Worm (Caenorhabditis elegans) whole organism, L1 larva: Measurements from ENCODE around the gene pqn-27.
A peak's percentile ranks its signal among the peaks of the same experiment; 100 is the strongest.

Experiments
- aly-2 ChIP-seq: fragments of 150-350 bp; optimal IDR thresholded peaks from 2 replicates; lab custom pipeline; 2014; ENCODE audit warnings: missing biosample characterization, missing genetic modification characterization
- ama-1 ChIP-seq: fragments of 150-350 bp; optimal IDR thresholded peaks from 2 replicates; lab custom pipeline; 2014
- ceh-88 ChIP-seq: fragments of 200-800 bp; sonication (Bioruptor generic); IDR thresholded peaks from 2 replicates; pipeline ENCODE4 v1.3.6; 2022; ENCODE audit warnings: missing genetic modification characterization, missing compliant biosample characterization
- ceh-90 ChIP-seq: sonication (generic microtip); optimal IDR thresholded peaks from 2 replicates; lab custom pipeline; 2016; ENCODE audit warnings: missing genetic modification characterization, missing compliant biosample characterization
- ces-1 ChIP-seq: fragments of 150-350 bp; optimal IDR thresholded peaks from 2 replicates; lab custom pipeline; 2014; ENCODE audit warnings: missing biosample characterization, missing genetic modification reagents, missing genetic modification characterization
- dsc-1 ChIP-seq: sonication (generic microtip); optimal IDR thresholded peaks from 2 replicates; lab custom pipeline; 2016; ENCODE audit warnings: mild to moderate bottlenecking, missing genetic modification characterization, missing compliant biosample characterization
- efl-1 ChIP-seq, 4 experiments: fragments of 150-350 bp; optimal IDR thresholded peaks in 3 of 4; peaks in 1 of 4; 1 replicate in 1 of 4; 2 replicates in 3 of 4; lab custom pipeline; 2014; ENCODE audit warnings: missing biosample characterization in 2 of 4, missing genetic modification characterization in 2 of 4, missing genetic modification reagents in 2 of 4
- efl-3 ChIP-seq: fragments of 200-800 bp; sonication (Bioruptor generic); optimal IDR thresholded peaks from 2 replicates; lab custom pipeline; 2018; ENCODE audit warnings: mild to moderate bottlenecking, missing genetic modification characterization, missing compliant biosample characterization
- elt-2 ChIP-seq: sonication (generic microtip); optimal IDR thresholded peaks from 2 replicates; lab custom pipeline; 2016; ENCODE audit warnings: missing genetic modification characterization, mild to moderate bottlenecking, inconsistent platforms, missing compliant biosample characterization, missing genetic modification reagents
- elt-3 ChIP-seq, 6 experiments: fragments of 150-350 bp in 1 of 6; sonication (generic microtip); optimal IDR thresholded peaks; 2 replicates each; lab custom pipeline; 2017 to 2018; ENCODE audit warnings: missing biosample characterization in 6 of 6, missing genetic modification characterization in 6 of 6, inconsistent platforms in 1 of 6
- fkh-10 ChIP-seq: sonication (generic microtip); optimal IDR thresholded peaks from 2 replicates; lab custom pipeline; 2017; ENCODE audit warnings: missing biosample characterization, missing genetic modification reagents, missing genetic modification characterization
- fos-1 ChIP-seq: fragments of 150-350 bp; optimal IDR thresholded peaks from 2 replicates; lab custom pipeline; 2014; ENCODE audit warnings: missing biosample characterization, missing genetic modification characterization
- grh-1 ChIP-seq: fragments of 200-800 bp; sonication (Bioruptor generic); IDR thresholded peaks from 2 replicates; pipeline ENCODE4 v1.3.6; 2022; ENCODE audit warnings: missing genetic modification reagents, missing genetic modification characterization, missing compliant biosample characterization
- lin-14 ChIP-seq: fragments of 200-800 bp; sonication (Bioruptor generic); optimal IDR thresholded peaks from 2 replicates; lab custom pipeline; 2018; ENCODE audit warnings: mild to moderate bottlenecking, missing genetic modification characterization, moderate library complexity, missing compliant biosample characterization
- lin-15B ChIP-seq: fragments of 150-350 bp; sonication (generic microtip); optimal IDR thresholded peaks from 3 replicates; lab custom pipeline; 2014; ENCODE audit warnings: missing biosample characterization, missing genetic modification characterization
- lir-3 ChIP-seq: sonication (generic microtip); optimal IDR thresholded peaks from 2 replicates; lab custom pipeline; 2016; ENCODE audit warnings: mild to moderate bottlenecking, missing genetic modification characterization, moderate library complexity, missing compliant biosample characterization; ENCODE audit not compliant: poor library complexity
- mab-9 ChIP-seq: fragments of 200-800 bp; sonication (Bioruptor generic); IDR thresholded peaks from 2 replicates; pipeline ENCODE4 v1.3.6; 2022; ENCODE audit warnings: missing genetic modification reagents, missing genetic modification characterization, missing compliant biosample characterization
- mdl-1 ChIP-seq, 2 experiments: fragments of 150-350 bp; optimal IDR thresholded peaks; 2 replicates each; lab custom pipeline; 2014 to 2017; ENCODE audit warnings: missing biosample characterization in 2 of 2, missing genetic modification characterization in 2 of 2, inconsistent platforms in 1 of 2
- mef-2 ChIP-seq: fragments of 150-350 bp; optimal IDR thresholded peaks from 2 replicates; lab custom pipeline; 2014; ENCODE audit warnings: missing biosample characterization, missing genetic modification characterization
- nhr-11 ChIP-seq: fragments of 150-350 bp; optimal IDR thresholded peaks from 2 replicates; lab custom pipeline; 2014; ENCODE audit warnings: missing biosample characterization, missing genetic modification characterization
- nhr-20 ChIP-seq: sonication (generic microtip); optimal IDR thresholded peaks from 2 replicates; lab custom pipeline; 2016; ENCODE audit warnings: mild to moderate bottlenecking, missing genetic modification characterization, missing compliant biosample characterization
- nhr-28 ChIP-seq: fragments of 150-350 bp; optimal IDR thresholded peaks from 2 replicates; lab custom pipeline; 2014; ENCODE audit warnings: missing biosample characterization, missing genetic modification characterization
- nhr-76 ChIP-seq: sonication (generic microtip); optimal IDR thresholded peaks from 2 replicates; lab custom pipeline; 2017; ENCODE audit warnings: missing biosample characterization, missing genetic modification characterization
- nhr-85 ChIP-seq: sonication (generic microtip); peaks from one replicate; lab custom pipeline; 2016; ENCODE audit warnings: missing genetic modification characterization, inconsistent platforms, missing compliant biosample characterization
- pag-3 ChIP-seq: sonication (generic microtip); optimal IDR thresholded peaks from 2 replicates; lab custom pipeline; 2017; ENCODE audit warnings: missing genetic modification characterization, mild to moderate bottlenecking, missing compliant biosample characterization, antibody characterized with exemption, borderline replicate concordance; ENCODE audit not compliant: insufficient read depth
- pqm-1 ChIP-seq: sonication (generic microtip); optimal IDR thresholded peaks from 3 replicates; lab custom pipeline; 2017; ENCODE audit warnings: missing biosample characterization, missing genetic modification characterization
- rnt-1 ChIP-seq: sonication (generic microtip); optimal IDR thresholded peaks from 2 replicates; lab custom pipeline; 2016; ENCODE audit warnings: mild to moderate bottlenecking, missing genetic modification characterization, moderate library complexity, missing compliant biosample characterization
- snpc-4 ChIP-seq: fragments of 150-350 bp; optimal IDR thresholded peaks from 2 replicates; lab custom pipeline; 2014; ENCODE audit warnings: missing biosample characterization, missing genetic modification characterization
- sptf-1 ChIP-seq: fragments of 150-350 bp; optimal IDR thresholded peaks from 2 replicates; lab custom pipeline; 2014; ENCODE audit warnings: missing biosample characterization, missing genetic modification characterization
- sup-37 ChIP-seq: fragments of 200-800 bp; sonication (Bioruptor generic); optimal IDR thresholded peaks from 2 replicates; lab custom pipeline; 2018; ENCODE audit warnings: mild to moderate bottlenecking, missing genetic modification characterization, missing compliant biosample characterization
- tbx-2 ChIP-seq: sonication (generic microtip); optimal IDR thresholded peaks from 2 replicates; lab custom pipeline; 2016; ENCODE audit warnings: missing genetic modification characterization, missing compliant biosample characterization
- unc-30 ChIP-seq: sonication (generic microtip); optimal IDR thresholded peaks from 2 replicates; lab custom pipeline; 2017; ENCODE audit warnings: missing biosample characterization, missing genetic modification characterization
- unc-98 ChIP-seq: fragments of 200-800 bp; sonication (Bioruptor generic); IDR thresholded peaks from 2 replicates; pipeline ENCODE4 v1.3.6; 2022; ENCODE audit warnings: missing genetic modification characterization, missing compliant biosample characterization
- ztf-4 ChIP-seq: fragments of 150-350 bp; optimal IDR thresholded peaks from 2 replicates; lab custom pipeline; 2014; ENCODE audit warnings: missing biosample characterization, missing genetic modification characterization

The pqn-27 gene

DNA sequence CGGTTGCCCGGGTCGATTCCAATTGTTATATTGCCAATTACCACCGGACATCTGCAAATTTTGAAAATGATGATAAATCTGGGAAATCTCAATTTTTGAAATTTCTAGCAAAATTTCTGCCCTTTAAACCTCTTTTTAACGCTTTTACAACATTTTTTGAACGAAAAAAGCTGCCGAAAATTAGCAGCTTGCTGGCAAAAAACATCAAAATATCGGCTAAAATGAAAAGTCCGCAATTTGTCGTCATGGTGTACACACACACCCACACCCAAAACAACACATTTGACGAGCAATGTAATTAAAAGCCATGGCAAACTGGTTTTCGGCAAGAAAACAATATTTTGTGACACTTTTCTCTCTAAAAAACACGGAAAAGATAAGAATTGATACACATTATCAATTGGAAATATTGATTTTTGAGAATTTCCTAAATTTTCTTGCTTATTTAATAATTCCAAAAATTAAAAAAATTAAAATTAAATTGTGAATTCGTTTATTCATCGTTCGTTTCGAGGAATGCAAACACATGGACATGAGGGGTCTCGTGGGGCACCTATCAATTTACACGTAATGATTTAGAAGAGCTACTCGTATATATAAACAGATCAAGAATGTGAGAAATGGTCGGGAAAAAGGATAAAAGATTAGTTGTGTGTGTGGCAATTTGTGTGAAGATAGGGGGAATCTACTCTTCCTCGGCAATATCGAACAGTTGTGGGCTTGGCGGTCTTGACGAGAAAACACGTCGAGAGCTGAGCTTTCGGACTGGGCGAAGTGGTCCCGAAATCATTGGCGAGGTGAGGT, at the start of gene pqn-27 (continued):
- TF ChIP-seq nhr-76 (tag; lab: Kevin White, UChicago) (no peak), elt-3 (tag; optimal IDR thresholded peaks at IDR 0.05; lab: Kevin White, UChicago) (peak in 2 of 6 experiments; percentile 86 to 94), nhr-85 (tag; lab: Kevin White, UChicago) (peak; percentile 89), tbx-2 (tag; lab: Kevin White, UChicago) (peak; percentile 79), efl-3 (GFP tag; lab: Kevin White, UChicago) (no peak), lin-14 (GFP tag; lab: Kevin White, UChicago) (peak; percentile 76), rnt-1 (tag; lab: Kevin White, UChicago) (peak; percentile 29), aly-2 (peak; percentile 10), lir-3 (tag; lab: Kevin White, UChicago) (no peak), unc-30 (no peak), unc-98 (GFP tag; lab: Robert Waterston, UW) (no peak), pqm-1 (tag; lab: Kevin White, UChicago) (no peak), snpc-4 (tag; lab: Kevin White, UChicago) (peak; percentile 23), mdl-1 (tag; optimal IDR thresholded peaks at IDR 0.05; lab: Kevin White, UChicago) (no peak), fos-1 (tag; lab: Kevin White, UChicago) (peak; percentile 47), ces-1 (GFP tag; lab: Kevin White, UChicago) (no peak), nhr-11 (tag; lab: Kevin White, UChicago) (no peak), mef-2 (no peak), ama-1 (peak; percentile 96), elt-2 (peak; percentile 56), nhr-20 (tag; lab: Kevin White, UChicago) (peak; percentile 70), ceh-88 (no peak), lin-15B (tag; lab: Kevin White, UChicago) (peak; percentile 36), ceh-90 (tag; lab: Kevin White, UChicago) (no peak)

DNA sequence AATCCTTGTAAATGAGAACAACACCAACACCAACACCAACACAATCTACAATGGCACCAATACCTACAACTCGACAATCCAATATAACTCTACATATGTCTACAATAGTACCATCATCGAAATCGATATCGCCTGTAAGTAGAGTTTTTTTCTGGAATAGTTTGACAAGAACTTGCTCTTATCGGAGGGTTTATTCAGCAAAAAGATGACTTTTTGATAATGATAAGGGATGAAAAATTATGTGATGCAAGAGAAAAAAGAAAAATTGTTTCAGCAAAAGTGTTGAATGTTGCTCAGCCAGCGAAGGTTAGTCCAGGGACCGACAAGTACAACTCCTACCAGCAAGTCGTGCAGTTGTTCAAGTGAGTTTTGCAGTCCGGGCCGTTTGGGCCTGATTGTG, 48.2 kb upstream of the pqn-27 start:
- TF ChIP-seq ztf-4 (tag; lab: Kevin White, UChicago) (no peak), elt-2 (peak; percentile 25)

DNA sequence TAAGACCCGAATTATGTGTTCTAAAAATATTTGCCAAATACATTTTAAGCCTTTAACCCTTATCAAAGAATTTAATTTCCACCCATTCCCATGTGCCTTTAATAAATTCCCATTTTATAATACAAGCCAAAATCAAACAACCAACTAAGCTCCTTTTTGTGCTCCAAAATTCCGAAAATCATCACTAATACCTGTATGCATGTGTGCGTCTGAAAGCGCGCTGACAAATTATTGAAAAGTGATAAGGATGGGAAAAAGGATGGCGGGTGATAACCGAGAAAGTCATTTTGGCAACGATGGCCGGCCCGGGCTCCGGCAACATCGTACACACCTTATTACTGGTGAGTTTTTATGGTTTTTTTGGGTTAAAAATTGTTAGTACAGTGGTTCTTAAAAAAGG, 47.1 kb upstream of the pqn-27 start, which contains the start of gene nep-17:
Gene nep-17 (plus strand): TSS at position 285 of the 400 bp plus-strand sequence.
- TF ChIP-seq grh-1 (GFP tag; lab: Robert Waterston, UW) (no peak), sup-37 (GFP tag; lab: Kevin White, UChicago) (no peak), ceh-88 (no peak), nhr-85 (tag; lab: Kevin White, UChicago) (no peak), unc-98 (GFP tag; lab: Robert Waterston, UW) (no peak), elt-2 (peak; percentile 64), rnt-1 (tag; lab: Kevin White, UChicago) (no peak)
- TF ChIP-seq, all 84 proteins: peak for 1

DNA sequence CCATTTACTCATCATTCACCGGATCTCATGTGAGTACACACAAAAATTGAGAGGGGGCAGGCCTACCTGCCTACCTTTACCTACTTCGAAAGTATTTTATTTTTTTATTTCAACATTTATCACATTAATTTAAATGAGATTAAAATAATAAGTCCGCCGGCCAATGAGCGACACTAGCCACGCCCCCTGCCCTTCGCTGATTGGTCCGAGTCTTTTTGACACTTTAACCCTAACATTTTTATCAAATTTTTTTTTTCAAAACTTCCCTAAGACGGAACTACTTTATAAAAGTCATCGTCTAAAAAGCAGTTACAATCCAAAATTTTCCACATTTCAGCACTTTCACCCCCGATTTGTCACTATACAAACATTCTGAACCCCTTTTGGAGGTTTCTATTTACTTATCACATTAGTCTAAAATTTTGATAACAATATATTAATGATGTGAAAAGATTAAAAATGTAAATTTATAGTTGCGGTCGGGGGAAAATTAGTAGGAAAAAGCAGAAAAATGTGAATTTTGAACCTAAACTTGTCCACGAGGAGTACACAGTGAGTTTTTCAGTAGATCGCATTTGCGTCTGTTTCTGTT, 45.6 kb upstream of the pqn-27 start:
- TF ChIP-seq elt-2 (peak; percentile 25), fkh-10 (GFP tag; lab: Kevin White, UChicago) (no peak), efl-1 (optimal IDR thresholded peaks at IDR 0.05; lab: Kevin White, UChicago) (no peak), efl-1 (GFP tag; optimal IDR thresholded peaks at IDR 0.05 in 1 of 2; lab: Kevin White, UChicago) (peak in 1 of 2 experiments; percentile 41)

DNA sequence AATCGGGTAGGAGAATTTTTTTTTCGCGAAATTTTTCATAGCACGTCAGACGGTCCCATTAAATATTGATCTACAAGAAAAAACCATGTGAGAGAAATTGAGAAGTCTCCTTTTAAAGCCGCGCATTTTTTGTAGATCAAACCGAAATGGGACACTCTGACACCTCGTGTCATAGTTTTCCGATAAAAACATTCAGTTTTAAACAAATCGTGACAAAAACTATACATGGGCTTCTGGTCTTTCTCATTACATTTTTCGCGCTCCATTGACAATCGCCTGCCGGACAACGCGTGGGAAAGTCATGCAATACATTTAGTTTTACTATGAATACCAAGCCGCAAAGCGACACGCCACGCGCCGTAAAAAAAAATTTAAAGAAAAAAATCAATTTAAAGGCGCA, 44.9 kb upstream of the pqn-27 start:
- no peak for TF ChIP-seq pag-3
- TF ChIP-seq fkh-10 (GFP tag; lab: Kevin White, UChicago), result no peak
- no peak for TF ChIP-seq nhr-28 (tag; lab: Kevin White, UChicago)
- no peak for TF ChIP-seq sptf-1 (tag; lab: Kevin White, UChicago)
- no peak for TF ChIP-seq mab-9 (GFP tag; lab: Robert Waterston, UW)
- TF ChIP-seq dsc-1 (tag; lab: Kevin White, UChicago), result no peak
